Worm (Caenorhabditis elegans) whole organism, L4/young adult: ENCODE measurements around the gene coq-8.

Source experiments
- W03F9.2 ChIP-seq: fragments of 150-350 bp; optimal IDR thresholded peaks from 2 replicates; lab custom pipeline; 2014; ENCODE audit warnings: missing biosample characterization, missing genetic modification characterization
- dao-5 ChIP-seq: sonication (generic microtip); optimal IDR thresholded peaks from 2 replicates; lab custom pipeline; 2016; ENCODE audit warnings: missing genotype, missing genetic modification characterization, moderate library complexity, missing compliant biosample characterization
- him-1 ChIP-seq: sonication (generic microtip); optimal IDR thresholded peaks from 2 replicates; lab custom pipeline; 2016; ENCODE audit warnings: missing genotype, missing genetic modification reagents, missing genetic modification characterization, missing compliant biosample characterization

DNA sequence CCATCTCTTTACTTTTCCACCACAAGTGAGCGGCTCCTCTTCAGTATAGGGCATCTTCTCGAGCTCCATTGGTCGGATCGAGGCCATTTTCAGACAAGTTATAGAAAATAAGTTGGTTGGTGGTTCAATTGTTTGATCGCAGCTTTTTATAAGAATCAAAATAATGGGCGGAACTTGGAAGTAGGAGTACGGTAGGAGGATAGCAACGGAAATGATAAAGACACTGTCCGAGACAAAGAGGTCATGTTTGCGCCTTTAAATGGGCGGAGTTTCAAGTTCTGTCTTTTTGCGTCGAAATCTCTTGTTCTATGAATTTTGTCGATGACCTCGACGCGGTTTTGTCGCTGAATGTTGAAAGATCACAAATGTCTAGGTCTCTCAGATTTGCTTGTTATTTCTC lies 41.1 kb upstream of the coq-8 start, which contains the start of gene F26A1.8:
- TF ChIP-seq dao-5 (tag; lab: Kevin White, UChicago) (no peak), W03F9.2 (no peak), him-1 (tag; lab: Kevin White, UChicago) (no peak)
